Worm (Caenorhabditis elegans) whole organism, late embryonic: ENCODE measurements around the gene irld-33.

Source experiments
- C38D4.7 ChIP-seq: fragments of 200-800 bp; sonication (Bioruptor generic); optimal IDR thresholded peaks from 2 replicates; lab custom pipeline; 2018; ENCODE audit warnings: mild to moderate bottlenecking, missing genetic modification characterization, moderate library complexity, missing compliant biosample characterization
- F13H6.1 ChIP-seq: sonication (generic microtip); optimal IDR thresholded peaks from 2 replicates; lab custom pipeline; 2016; ENCODE audit warnings: missing genetic modification characterization, missing compliant biosample characterization
- K09A11.1 ChIP-seq: sonication (generic microtip); optimal IDR thresholded peaks from 2 replicates; lab custom pipeline; 2017; ENCODE audit warnings: antibody characterized with exemption, mild to moderate bottlenecking, missing genetic modification characterization, missing compliant biosample characterization; ENCODE audit not compliant: insufficient read depth
- T23F11.4 ChIP-seq: fragments of 200-800 bp; sonication (Bioruptor generic); optimal IDR thresholded peaks from 2 replicates; lab custom pipeline; 2018; ENCODE audit warnings: mild to moderate bottlenecking, missing genetic modification characterization, missing compliant biosample characterization
- ahr-1 ChIP-seq: sonication (generic microtip); optimal IDR thresholded peaks from 2 replicates; lab custom pipeline; 2016; ENCODE audit warnings: missing genetic modification characterization, missing compliant biosample characterization
- ceh-14 ChIP-seq: sonication (generic microtip); optimal IDR thresholded peaks from 2 replicates; lab custom pipeline; 2016; ENCODE audit warnings: missing genotype, missing genetic modification characterization, missing compliant biosample characterization
- ceh-18 ChIP-seq: sonication (generic microtip); optimal IDR thresholded peaks from 2 replicates; lab custom pipeline; 2016; ENCODE audit warnings: missing genetic modification characterization, missing compliant biosample characterization
- ceh-30 ChIP-seq: fragments of 150-350 bp; optimal IDR thresholded peaks from 2 replicates; lab custom pipeline; 2014; ENCODE audit warnings: missing biosample characterization, missing genetic modification characterization
- ceh-31 ChIP-seq: sonication (generic microtip); optimal IDR thresholded peaks from 2 replicates; lab custom pipeline; 2016; ENCODE audit warnings: missing genetic modification characterization, missing compliant biosample characterization
- ceh-34 ChIP-seq: sonication (generic microtip); optimal IDR thresholded peaks from 2 replicates; lab custom pipeline; 2016; ENCODE audit warnings: mild to moderate bottlenecking, missing genetic modification characterization, missing compliant biosample characterization
- ceh-48 ChIP-seq: sonication (generic microtip); optimal IDR thresholded peaks from 2 replicates; lab custom pipeline; 2016; ENCODE audit warnings: missing genetic modification characterization, inconsistent platforms, missing compliant biosample characterization
- ceh-9 ChIP-seq: sonication (generic microtip); optimal IDR thresholded peaks from 2 replicates; lab custom pipeline; 2016; ENCODE audit warnings: mild to moderate bottlenecking, missing genetic modification characterization, inconsistent platforms, missing compliant biosample characterization
- che-1 ChIP-seq: sonication (generic microtip); optimal IDR thresholded peaks from 2 replicates; lab custom pipeline; 2016; ENCODE audit warnings: mild to moderate bottlenecking, missing genetic modification characterization, missing compliant biosample characterization
- dmd-4 ChIP-seq: sonication (generic microtip); optimal IDR thresholded peaks from 2 replicates; lab custom pipeline; 2016; ENCODE audit warnings: borderline replicate concordance, missing genetic modification characterization, missing compliant biosample characterization
- dve-1 ChIP-seq: sonication (generic microtip); optimal IDR thresholded peaks from 2 replicates; lab custom pipeline; 2017; ENCODE audit warnings: antibody characterized with exemption, mild to moderate bottlenecking, missing genetic modification characterization, missing compliant biosample characterization
- ets-4 ChIP-seq: sonication (generic microtip); optimal IDR thresholded peaks from 2 replicates; lab custom pipeline; 2016; ENCODE audit warnings: missing genetic modification characterization, missing compliant biosample characterization
- eyg-1 ChIP-seq: sonication (generic microtip); optimal IDR thresholded peaks from 2 replicates; lab custom pipeline; 2016; ENCODE audit warnings: missing genotype, missing genetic modification characterization, missing compliant biosample characterization
- fax-1 ChIP-seq: sonication (generic microtip); optimal IDR thresholded peaks from 2 replicates; lab custom pipeline; 2016; ENCODE audit warnings: missing genotype, missing genetic modification characterization, missing compliant biosample characterization
- fkh-10 ChIP-seq: fragments of 150-350 bp; optimal IDR thresholded peaks from 2 replicates; lab custom pipeline; 2014; ENCODE audit warnings: missing biosample characterization, missing genetic modification reagents, missing genetic modification characterization
- gmeb-2 ChIP-seq: sonication (generic microtip); optimal IDR thresholded peaks from 2 replicates; lab custom pipeline; 2016; ENCODE audit warnings: missing genetic modification characterization, inconsistent platforms, missing compliant biosample characterization
- hlh-13 ChIP-seq: fragments of 200-800 bp; sonication (Bioruptor generic); optimal IDR thresholded peaks from 2 replicates; lab custom pipeline; 2018; ENCODE audit warnings: mild to moderate bottlenecking, missing genetic modification characterization, missing compliant biosample characterization
- hlh-6 ChIP-seq: sonication (generic microtip); optimal IDR thresholded peaks from 2 replicates; lab custom pipeline; 2016; ENCODE audit warnings: missing genotype, missing genetic modification characterization, missing compliant biosample characterization
- lin-11 ChIP-seq: fragments of 200-800 bp; sonication (Bioruptor generic); optimal IDR thresholded peaks from 2 replicates; lab custom pipeline; 2018; ENCODE audit warnings: mild to moderate bottlenecking, missing genetic modification characterization, missing compliant biosample characterization
- mec-3 ChIP-seq: sonication (generic microtip); optimal IDR thresholded peaks from 2 replicates; lab custom pipeline; 2016; ENCODE audit warnings: borderline replicate concordance, missing genetic modification characterization, missing compliant biosample characterization
- nfya-1 ChIP-seq: sonication (generic microtip); optimal IDR thresholded peaks from 2 replicates; lab custom pipeline; 2017; ENCODE audit warnings: missing genetic modification characterization, mild to moderate bottlenecking, missing compliant biosample characterization, antibody characterized with exemption, moderate library complexity
- nhr-232 ChIP-seq: sonication (generic microtip); optimal IDR thresholded peaks from 2 replicates; lab custom pipeline; 2016; ENCODE audit warnings: missing genetic modification characterization, missing compliant biosample characterization
- pat-9 ChIP-seq: fragments of 200-800 bp; sonication (Bioruptor generic); optimal IDR thresholded peaks from 2 replicates; lab custom pipeline; 2018; ENCODE audit warnings: mild to moderate bottlenecking, missing genetic modification characterization, moderate library complexity, missing compliant biosample characterization
- pha-2 ChIP-seq: sonication (generic microtip); optimal IDR thresholded peaks from 2 replicates; lab custom pipeline; 2017; ENCODE audit warnings: mild to moderate bottlenecking, missing genetic modification characterization, missing compliant biosample characterization
- pqm-1 ChIP-seq: sonication (generic microtip); optimal IDR thresholded peaks from 2 replicates; lab custom pipeline; 2016; ENCODE audit warnings: missing genetic modification characterization, missing compliant biosample characterization
- rnt-1 ChIP-seq: sonication (generic microtip); optimal IDR thresholded peaks from 2 replicates; lab custom pipeline; 2016; ENCODE audit warnings: missing genetic modification characterization, missing compliant biosample characterization
- sdc-2 ChIP-seq: sonication (generic microtip); optimal IDR thresholded peaks from 2 replicates; lab custom pipeline; 2016; ENCODE audit warnings: missing genotype, missing genetic modification characterization, missing compliant biosample characterization
- sox-2 ChIP-seq: fragments of 200-800 bp; sonication (Bioruptor generic); IDR thresholded peaks from 2 replicates; pipeline ENCODE4 v1.3.6; 2022; ENCODE audit warnings: missing genetic modification reagents, missing genetic modification characterization, missing compliant biosample characterization
- syd-9 ChIP-seq: sonication (generic microtip); optimal IDR thresholded peaks from 2 replicates; lab custom pipeline; 2016; ENCODE audit warnings: mild to moderate bottlenecking, missing genetic modification characterization, moderate library complexity, missing compliant biosample characterization
- tbx-2 ChIP-seq: sonication (generic microtip); optimal IDR thresholded peaks from 2 replicates; lab custom pipeline; 2016; ENCODE audit warnings: missing genetic modification characterization, missing compliant biosample characterization
- unc-42 ChIP-seq: sonication (generic microtip); optimal IDR thresholded peaks from 2 replicates; lab custom pipeline; 2016; ENCODE audit warnings: missing genotype, missing genetic modification characterization, missing compliant biosample characterization
- unc-55 ChIP-seq: sonication (generic microtip); optimal IDR thresholded peaks from 2 replicates; lab custom pipeline; 2017; ENCODE audit warnings: missing biosample characterization, missing genetic modification reagents, missing genetic modification characterization
- zip-5 ChIP-seq: sonication (generic microtip); optimal IDR thresholded peaks from 2 replicates; lab custom pipeline; 2016; ENCODE audit warnings: missing genetic modification characterization, missing compliant biosample characterization
- ztf-16 ChIP-seq: sonication (generic microtip); optimal IDR thresholded peaks from 2 replicates; lab custom pipeline; 2017; ENCODE audit warnings: missing genetic modification characterization, missing compliant biosample characterization

irld-33 gene

ce11 chrII:1735145-1735544 lies 3.7 kb upstream of the irld-33 start:
- TF ChIP-seq nhr-232 = no peak
- no peak for TF ChIP-seq ceh-31
- no peak for TF ChIP-seq sox-2 (GFP tag; lab: Robert Waterston, UW)
- TF ChIP-seq mec-3 (tag; lab: Kevin White, UChicago) = no peak

ce11 chrII:1736353-1736752 lies 2.5 kb upstream of the irld-33 start, which contains the start of gene ceh-83:
ceh-83 (minus strand) TSS chrII:1736533.
- no peak for TF ChIP-seq unc-55 (GFP tag; lab: Kevin White, UChicago)
- no peak for TF ChIP-seq ceh-30 (tag; lab: Kevin White, UChicago)
- TF ChIP-seq pqm-1 = no peak
- no peak for TF ChIP-seq ceh-9
- TF ChIP-seq zip-5 = no peak
- no peak for TF ChIP-seq pat-9 (tag; lab: Kevin White, UChicago)
- no peak for TF ChIP-seq ahr-1 (tag; lab: Kevin White, UChicago)
- no peak for TF ChIP-seq unc-42
- no peak for TF ChIP-seq rnt-1 (tag; lab: Kevin White, UChicago)
- TF ChIP-seq tbx-2 (tag; lab: Kevin White, UChicago) = no peak
- no peak for TF ChIP-seq ceh-34 (tag; lab: Kevin White, UChicago)

- TF ChIP-seq pat-9 (tag; lab: Kevin White, UChicago) = no peak
- no peak for TF ChIP-seq ceh-34 (tag; lab: Kevin White, UChicago)
- TF ChIP-seq dmd-4 (tag; lab: Kevin White, UChicago) = no peak
- no peak for TF ChIP-seq pha-2 (tag; lab: Kevin White, UChicago)
- TF ChIP-seq syd-9 (tag; lab: Kevin White, UChicago) = no peak
- no peak for TF ChIP-seq dve-1 (tag; lab: Kevin White, UChicago)
- TF ChIP-seq mec-3 (tag; lab: Kevin White, UChicago) = no peak
- TF ChIP-seq fax-1 (tag; lab: Kevin White, UChicago) = no peak
- TF ChIP-seq nfya-1 (tag; lab: Kevin White, UChicago) = no peak
- TF ChIP-seq gmeb-2 (tag; lab: Kevin White, UChicago) = no peak
- no peak for TF ChIP-seq K09A11.1
- no peak for TF ChIP-seq che-1 (tag; lab: Kevin White, UChicago)
- no peak for TF ChIP-seq eyg-1
- TF ChIP-seq ceh-48 = no peak
These were observed 2.4 kb downstream of the irld-33 start, which contains the start of gene K07G6.1 for ce11 chrII:1741248-1741647. K07G6.1 (plus strand) TSS chrII:1741548.

ce11 chrII:1742535-1742934 lies 3.7 kb downstream of the irld-33 start, which contains the start of gene F36H5.12:
F36H5.12 (plus strand) TSS chrII:1742835.
- TF ChIP-seq K09A11.1 = no peak
- TF ChIP-seq ceh-18 (tag; lab: Kevin White, UChicago) = no peak
- TF ChIP-seq F13H6.1 (tag; lab: Kevin White, UChicago) = no peak
- TF ChIP-seq, all 69 proteins: peak for 0

ce11 chrII:1744183-1744582 lies 5.3 kb downstream of the irld-33 start, which contains the start of gene clec-19:
clec-19 (plus strand) TSS chrII:1744483.
- TF ChIP-seq fkh-10 (GFP tag; lab: Kevin White, UChicago) = no peak
- no peak for TF ChIP-seq ets-4
- no peak for TF ChIP-seq ceh-14 (tag; lab: Kevin White, UChicago)
- TF ChIP-seq rnt-1 (tag; lab: Kevin White, UChicago) = no peak
- no peak for TF ChIP-seq hlh-6
- TF ChIP-seq C38D4.7 (GFP tag; lab: Kevin White, UChicago) = no peak
- TF ChIP-seq lin-11 (tag; lab: Kevin White, UChicago) = no peak
- no peak for TF ChIP-seq unc-42
- no peak for TF ChIP-seq syd-9 (tag; lab: Kevin White, UChicago)
- no peak for TF ChIP-seq ceh-9
- no peak for TF ChIP-seq ahr-1 (tag; lab: Kevin White, UChicago)
- no peak for TF ChIP-seq hlh-13 (GFP tag; lab: Kevin White, UChicago)
- no peak for TF ChIP-seq sdc-2
- TF ChIP-seq T23F11.4 (GFP tag; lab: Kevin White, UChicago) = no peak
- no peak for TF ChIP-seq ztf-16 (tag; lab: Kevin White, UChicago)
